Worm (Caenorhabditis elegans): Measurements from ENCODE around the gene C14A4.8.

C14A4.8 gene

ce11 chrII:10618157-10618556 is 20.2 kb upstream of the C14A4.8 start, which contains the start of gene C14A4.13:
Gene C14A4.13, plus strand, starts transcription at chrII:10618457.
- TF ChIP-seq ama-1 (optimal IDR thresholded peaks at IDR 0.05) (no peak), aha-1 (tag) (peak; percentile 48)

ce11 chrII:10612743-10613142 is 14.8 kb upstream of the C14A4.8 start, which contains the start of gene C14A4.12:
Gene C14A4.12, plus strand, starts transcription at chrII:10613043.
- TF ChIP-seq rbr-2 (tag; optimal IDR thresholded peaks at IDR 0.05): no peak
- TF ChIP-seq ceh-82 (tag; optimal IDR thresholded peaks at IDR 0.05): no peak
- TF ChIP-seq aha-1 (tag): peak; percentile 54

ce11 chrII:10608821-10609220 is 10.9 kb upstream of the C14A4.8 start:
- TF ChIP-seq sdz-12 (GFP tag; optimal IDR thresholded peaks at IDR 0.05) (no peak), unc-62 (GFP tag; optimal IDR thresholded peaks at IDR 0.05 in 1 of 2) (peak in 1 of 2 experiments; percentile 95), unc-62 (tag; optimal IDR thresholded peaks at IDR 0.05) (no peak)

- TF ChIP-seq ceh-20 (GFP tag; IDR thresholded peaks at IDR 0.05) (no peak), mxl-3 (GFP tag; optimal IDR thresholded peaks at IDR 0.05) (no peak), daf-16 (GFP tag; optimal IDR thresholded peaks at IDR 0.05) (no peak), daf-16 (tag; optimal IDR thresholded peaks at IDR 0.05) (peak; percentile 14), hmg-1.1 (GFP tag; IDR thresholded peaks at IDR 0.05) (no peak), tra-1 (GFP tag; IDR thresholded peaks at IDR 0.05) (no peak), daf-8 (GFP tag; IDR thresholded peaks at IDR 0.05) (no peak), ceh-28 (tag; optimal IDR thresholded peaks at IDR 0.05) (no peak), F37D6.2 (tag; optimal IDR thresholded peaks at IDR 0.05) (no peak), lin-38 (GFP tag; IDR thresholded peaks at IDR 0.05) (peak; percentile 91), mdt-29 (GFP tag; IDR thresholded peaks at IDR 0.05) (no peak), fkh-10 (GFP tag; optimal IDR thresholded peaks at IDR 0.05) (peak; percentile 15), tag-97 (GFP tag; IDR thresholded peaks at IDR 0.05) (no peak), unc-130 (GFP tag; optimal IDR thresholded peaks at IDR 0.05) (peak; percentile 3), sdz-12 (GFP tag; optimal IDR thresholded peaks at IDR 0.05) (no peak), unc-39 (tag; optimal IDR thresholded peaks at IDR 0.05) (no peak), arid-1 (GFP tag; conservative IDR thresholded peaks at IDR 0.05) (no peak), mep-1 (tag; optimal IDR thresholded peaks at IDR 0.05) (no peak), cey-2 (tag; optimal IDR thresholded peaks at IDR 0.05; ENCODE audit: borderline replicate concordance, insufficient read depth) (no peak), madf-9 (GFP tag; conservative IDR thresholded peaks at IDR 0.05) (no peak), hlh-30 (tag; optimal IDR thresholded peaks at IDR 0.05; ENCODE audit: insufficient read depth) (no peak), mes-2 (tag; optimal IDR thresholded peaks at IDR 0.05; ENCODE audit: poor library complexity, severe bottlenecking) (no peak), duxl-1 (tag; optimal IDR thresholded peaks at IDR 0.05; ENCODE audit: poor library complexity) (no peak), T20F7.1 (GFP tag; optimal IDR thresholded peaks at IDR 0.05) (peak; percentile 44), aha-1 (tag) (peak; percentile 69), snpc-1.2 (GFP tag; IDR thresholded peaks at IDR 0.05) (no peak), F26F4.8 (GFP tag; conservative IDR thresholded peaks at IDR 0.05) (no peak), ztf-7 (tag; optimal IDR thresholded peaks at IDR 0.05) (no peak), spr-3 (GFP tag; optimal IDR thresholded peaks at IDR 0.05) (no peak), aly-2 (tag; optimal IDR thresholded peaks at IDR 0.05) (no peak), nhr-102 (tag; optimal IDR thresholded peaks at IDR 0.05) (no peak), jun-1 (tag; optimal IDR thresholded peaks at IDR 0.05) (no peak), php-3 (GFP tag; IDR thresholded peaks at IDR 0.05) (no peak), rbr-2 (tag; optimal IDR thresholded peaks at IDR 0.05) (no peak), egl-43 (GFP tag; IDR thresholded peaks at IDR 0.05) (no peak), zag-1 (tag; optimal IDR thresholded peaks at IDR 0.05) (no peak), lsy-2 (tag; optimal IDR thresholded peaks at IDR 0.05) (peak in 1 of 2 experiments; percentile 36), dpl-1 (GFP tag; optimal IDR thresholded peaks at IDR 0.05) (peak; percentile 53), lin-15B (tag; optimal IDR thresholded peaks at IDR 0.05) (no peak), nhr-25 (tag; optimal IDR thresholded peaks at IDR 0.05; ENCODE audit: borderline replicate concordance, insufficient read depth) (no peak)
These were observed 9.5 kb upstream of the C14A4.8 start, which contains the start of gene ccm-3 for ce11 chrII:10607238-10607961. Gene ccm-3, minus strand, starts transcription at chrII:10607275.

Measured in whole organism, L4 larva.